Worm (Caenorhabditis elegans) whole organism, young adult: Measurements from ENCODE around the gene F32B6.4.
A peak's percentile ranks its signal among the peaks of the same experiment; 100 is the strongest.

Source experiments
- B0336.3 ChIP-seq: fragments of 200-800 bp; sonication (Bioruptor generic); IDR thresholded peaks from 2 replicates; pipeline ENCODE4 v1.3.6; 2022; ENCODE audit warnings: missing genetic modification characterization, missing compliant biosample characterization
- let-607 ChIP-seq, 2 experiments: fragments of 200-800 bp in 1 of 2; sonication (Bioruptor generic) in 1 of 2; sonication (generic microtip) in 1 of 2; optimal IDR thresholded peaks; 2 replicates each; lab custom pipeline; 2016 to 2018; ENCODE audit warnings: mild to moderate bottlenecking in 2 of 2, missing compliant biosample characterization in 2 of 2, missing genetic modification characterization in 2 of 2, moderate library complexity in 2 of 2, missing genotype in 1 of 2
- lin-35 ChIP-seq, 3 experiments: fragments of 150-350 bp in 2 of 3; sonication (generic microtip) in 1 of 3; optimal IDR thresholded peaks; 2 replicates each; lab custom pipeline; 2014 to 2018; ENCODE audit warnings: missing biosample characterization in 3 of 3, missing genetic modification characterization in 3 of 3, missing genetic modification reagents in 3 of 3
- madf-8 ChIP-seq: fragments of 200-800 bp; sonication (Bioruptor generic); conservative IDR thresholded peaks from 2 replicates; pipeline ENCODE4 v1.3.6; 2022; ENCODE audit warnings: missing genetic modification reagents, missing genetic modification characterization, missing compliant biosample characterization
- nhr-80 ChIP-seq: sonication (generic microtip); optimal IDR thresholded peaks from 2 replicates; lab custom pipeline; 2016; ENCODE audit warnings: missing genetic modification characterization, missing compliant biosample characterization
- rpc-1 ChIP-seq, 2 experiments: fragments of 150-350 bp in 1 of 2; sonication (generic microtip) in 1 of 2; optimal IDR thresholded peaks; 2 replicates each; lab custom pipeline; 2014 to 2018; ENCODE audit warnings: missing biosample characterization in 1 of 2, missing genetic modification characterization in 1 of 2, missing genetic modification reagents in 1 of 2, missing genotype in 1 of 2
- snpc-4 ChIP-seq, 5 experiments: fragments of 150-350 bp in 1 of 5; sonication (generic microtip) in 4 of 5; optimal IDR thresholded peaks; 2 replicates each; lab custom pipeline; 2014 to 2018; ENCODE audit warnings: missing genetic modification characterization in 5 of 5, missing biosample characterization in 3 of 5, antibody characterized with exemption in 2 of 5, mild to moderate bottlenecking in 2 of 5, missing compliant biosample characterization in 2 of 5, missing genotype in 2 of 5, moderate library complexity in 2 of 5, missing genetic modification reagents in 1 of 5
- unc-130 ChIP-seq: sonication (generic microtip); optimal IDR thresholded peaks from 2 replicates; lab custom pipeline; 2016; ENCODE audit warnings: missing genetic modification reagents, missing genetic modification characterization, missing compliant biosample characterization
- unc-62 ChIP-seq: fragments of 150-350 bp; optimal IDR thresholded peaks from 2 replicates; lab custom pipeline; 2014; ENCODE audit warnings: missing biosample characterization, missing genetic modification reagents, missing genetic modification characterization
- xnd-1 ChIP-seq: sonication (generic microtip); optimal IDR thresholded peaks from 2 replicates; lab custom pipeline; 2016; ENCODE audit warnings: missing genotype, missing genetic modification reagents, missing genetic modification characterization, missing compliant biosample characterization
- ztf-25 ChIP-seq: fragments of 200-800 bp; sonication (Bioruptor generic); IDR thresholded peaks from 2 replicates; pipeline ENCODE4 v1.3.6; 2022; ENCODE audit warnings: missing genetic modification reagents, missing genetic modification characterization, missing compliant biosample characterization

- TF ChIP-seq rpc-1 (optimal IDR thresholded peaks at IDR 0.05; lab: Kevin White, UChicago) (no peak), rpc-1 (tag; optimal IDR thresholded peaks at IDR 0.05; lab: Kevin White, UChicago) (no peak), unc-62 (GFP tag; lab: Kevin White, UChicago) (no peak), nhr-80 (tag; lab: Kevin White, UChicago) (no peak), snpc-4 (GFP tag; optimal IDR thresholded peaks at IDR 0.05; lab: Kevin White, UChicago) (no peak), snpc-4 (tag; optimal IDR thresholded peaks at IDR 0.05; lab: Kevin White, UChicago) (no peak), lin-35 (GFP tag; optimal IDR thresholded peaks at IDR 0.05; lab: Kevin White, UChicago) (no peak), unc-130 (GFP tag; lab: Kevin White, UChicago) (no peak), let-607 (tag; optimal IDR thresholded peaks at IDR 0.05; lab: Kevin White, UChicago) (no peak), xnd-1 (tag; lab: Kevin White, UChicago) (peak; percentile 15), B0336.3 (GFP tag; lab: Robert Waterston, UW) (no peak), madf-8 (GFP tag; lab: Robert Waterston, UW) (no peak), ztf-25 (GFP tag; lab: Robert Waterston, UW) (no peak)
Observed at ce11 chrIV:9858970-9859369, 32.9 kb downstream of the F32B6.4 start.
